Worm (Caenorhabditis elegans): ENCODE data around the gene his-4.

- no peak for TF ChIP-seq peb-1 (tag; optimal IDR thresholded peaks at IDR 0.05)
- no peak for TF ChIP-seq nhr-11 (tag; optimal IDR thresholded peaks at IDR 0.05)
- no peak for TF ChIP-seq unc-55 (GFP tag; optimal IDR thresholded peaks at IDR 0.05)
- TF ChIP-seq mab-5 (tag; optimal IDR thresholded peaks at IDR 0.05) = no peak
- TF ChIP-seq mdl-1 (tag; optimal IDR thresholded peaks at IDR 0.05) = no peak
- TF ChIP-seq nhr-237 (tag; optimal IDR thresholded peaks at IDR 0.05) = no peak
- TF ChIP-seq nhr-23 (tag; optimal IDR thresholded peaks at IDR 0.05) = no peak
Measured at ce11 chrV:16049177-16049576, 8.9 kb upstream of the his-4 start, which contains the start of gene best-12.

All from whole organism, L2 larva.